Worm (Caenorhabditis elegans) whole organism, early embryonic: ENCODE data around the gene clec-251.
"Not testable (repeated sequence)": the region's sequence is repeated elsewhere in the genome, so short reads cannot be mapped to it uniquely, and the experiment has no call there.

Experiments used
- B0310.2 ChIP-seq: sonication (generic microtip); optimal IDR thresholded peaks from 2 replicates; lab custom pipeline; 2016; ENCODE audit warnings: mild to moderate bottlenecking, missing genetic modification characterization, missing compliant biosample characterization
- F13C5.2 ChIP-seq: sonication (generic microtip); optimal IDR thresholded peaks from 2 replicates; lab custom pipeline; 2017; ENCODE audit warnings: mild to moderate bottlenecking, missing genetic modification characterization, inconsistent platforms, missing compliant biosample characterization
- aly-1 ChIP-seq: sonication (generic microtip); optimal IDR thresholded peaks from 2 replicates; lab custom pipeline; 2016; ENCODE audit warnings: missing genetic modification characterization, missing compliant biosample characterization
- ama-1 ChIP-seq: fragments of 150-350 bp; optimal IDR thresholded peaks from 2 replicates; lab custom pipeline; 2014
- ceh-13 ChIP-seq: fragments of 200-800 bp; sonication (Bioruptor generic); optimal IDR thresholded peaks from 2 replicates; lab custom pipeline; 2018; ENCODE audit warnings: mild to moderate bottlenecking, missing genetic modification characterization, missing compliant biosample characterization
- ceh-36 ChIP-seq: sonication (generic microtip); optimal IDR thresholded peaks from 2 replicates; lab custom pipeline; 2016; ENCODE audit warnings: missing genetic modification characterization, inconsistent platforms, missing compliant biosample characterization
- ets-7 ChIP-seq: sonication (generic microtip); optimal IDR thresholded peaks from 2 replicates; lab custom pipeline; 2016; ENCODE audit warnings: missing genotype, missing genetic modification characterization, missing compliant biosample characterization
- flt-1 ChIP-seq: fragments of 200-800 bp; sonication (Bioruptor generic); IDR thresholded peaks from 2 replicates; pipeline ENCODE4 v1.3.6; 2022; ENCODE audit warnings: missing genetic modification characterization, missing compliant biosample characterization
- hmbx-1 ChIP-seq: sonication (generic microtip); optimal IDR thresholded peaks from 2 replicates; lab custom pipeline; 2016; ENCODE audit warnings: mild to moderate bottlenecking, missing genetic modification characterization, missing compliant biosample characterization
- hmg-4 ChIP-seq: fragments of 200-800 bp; sonication (Bioruptor generic); optimal IDR thresholded peaks from 2 replicates; lab custom pipeline; 2018; ENCODE audit warnings: mild to moderate bottlenecking, missing genetic modification characterization, missing compliant biosample characterization
- hnd-1 ChIP-seq: sonication (generic microtip); optimal IDR thresholded peaks from 2 replicates; lab custom pipeline; 2016; ENCODE audit warnings: missing genetic modification characterization, missing compliant biosample characterization
- pes-1 ChIP-seq: fragments of 200-800 bp; sonication (Bioruptor generic); IDR thresholded peaks from 2 replicates; pipeline ENCODE4 v1.3.6; 2022; ENCODE audit warnings: missing genetic modification reagents, missing genetic modification characterization, missing compliant biosample characterization
- scrt-1 ChIP-seq: fragments of 200-800 bp; sonication (Bioruptor generic); IDR thresholded peaks from 2 replicates; pipeline ENCODE4 v1.3.6; 2022; ENCODE audit warnings: missing genetic modification characterization, missing compliant biosample characterization
- sea-1 ChIP-seq: fragments of 200-800 bp; sonication (Bioruptor generic); conservative IDR thresholded peaks from 2 replicates; pipeline ENCODE4 v1.3.6; 2022; ENCODE audit warnings: missing genetic modification characterization, missing compliant biosample characterization
- tbx-11 ChIP-seq: fragments of 200-800 bp; sonication (Bioruptor generic); IDR thresholded peaks from 2 replicates; pipeline ENCODE4 v1.3.6; 2022; ENCODE audit warnings: missing genetic modification characterization, missing compliant biosample characterization
- tbx-37 ChIP-seq: fragments of 200-800 bp; sonication (Bioruptor generic); conservative IDR thresholded peaks from 2 replicates; pipeline ENCODE4 v1.3.6; 2022; ENCODE audit warnings: missing genetic modification reagents, missing genetic modification characterization, missing compliant biosample characterization
- tra-4 ChIP-seq: sonication (generic microtip); optimal IDR thresholded peaks from 2 replicates; lab custom pipeline; 2017; ENCODE audit warnings: missing genetic modification characterization, missing compliant biosample characterization

clec-251 gene

DNA sequence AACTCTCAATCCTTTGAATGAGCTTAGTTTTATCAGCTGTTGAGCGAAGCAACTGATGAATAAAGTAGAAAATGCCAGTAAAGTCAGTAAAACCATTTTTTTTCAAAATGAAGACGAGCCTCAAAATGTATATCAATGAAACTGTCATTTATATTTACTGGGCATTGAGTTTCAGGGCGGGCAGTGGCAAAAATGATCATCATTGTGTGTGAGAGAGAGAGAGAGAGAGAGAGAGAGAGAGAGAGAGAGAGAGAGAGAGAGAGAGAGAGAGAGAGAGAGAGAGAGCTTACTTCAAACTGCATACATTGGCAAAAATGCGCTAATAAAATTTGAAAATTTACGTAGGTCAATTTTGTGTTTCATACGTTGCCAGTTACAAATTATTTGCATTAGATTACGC is 13.4 kb upstream of the clec-251 start, which contains the start of gene F11D11.3:
Gene F11D11.3, minus strand, starts transcription at position 101 of the 400 bp plus-strand sequence.
- TF ChIP-seq B0310.2 (tag; lab: Kevin White, UChicago) (no peak), aly-1 (tag; lab: Kevin White, UChicago) (no peak), tbx-37 (GFP tag; lab: Robert Waterston, UW) (no peak), hnd-1 (tag; lab: Kevin White, UChicago) (no peak), tbx-11 (GFP tag; lab: Robert Waterston, UW) (no peak), hmg-4 (GFP tag; lab: Kevin White, UChicago) (no peak), scrt-1 (GFP tag; lab: Robert Waterston, UW) (no peak), F13C5.2 (tag; lab: Kevin White, UChicago) (no peak), tra-4 (tag; lab: Kevin White, UChicago) (no peak), pes-1 (no peak), hmbx-1 (tag; lab: Kevin White, UChicago) (no peak), ets-7 (no peak), ama-1 (no peak), ceh-36 (tag; lab: Kevin White, UChicago) (no peak), sea-1 (no peak)

- not testable (repeated sequence) for TF ChIP-seq tra-4 (tag; lab: Kevin White, UChicago); ets-7; ceh-36 (tag; lab: Kevin White, UChicago)
Observed at ce11 chrV:18754328-18754727, 7.5 kb upstream of the clec-251 start, which contains the start of gene clec-254. Gene clec-254, minus strand, starts transcription at chrV:18754428.

DNA sequence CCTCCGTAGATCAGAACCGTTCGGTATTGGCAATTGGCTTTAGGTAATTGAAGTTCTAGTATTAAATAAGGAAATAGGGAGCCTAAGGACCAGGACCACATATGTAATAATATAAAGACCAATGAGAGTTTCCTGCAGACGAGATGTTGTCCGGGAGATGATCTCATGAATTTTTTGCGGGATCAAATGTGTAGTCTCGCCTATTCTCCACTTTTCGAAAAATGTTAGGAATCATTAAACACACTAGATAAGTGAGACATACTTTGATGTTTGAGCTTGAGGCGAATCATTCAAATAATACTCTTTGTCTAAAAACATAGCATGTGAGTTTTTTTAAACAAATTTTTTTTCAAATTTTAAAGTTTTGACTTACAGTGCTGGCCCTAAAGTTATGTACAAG is 6.2 kb upstream of the clec-251 start, which contains the start of gene F11D11.6:
Gene F11D11.6, minus strand, starts transcription at position 101 of the 400 bp plus-strand sequence.
- no peak for TF ChIP-seq B0310.2 (tag; lab: Kevin White, UChicago)
- TF ChIP-seq aly-1 (tag; lab: Kevin White, UChicago): no peak
- no peak for TF ChIP-seq ama-1
- no peak for TF ChIP-seq flt-1 (GFP tag; lab: Robert Waterston, UW)
- TF ChIP-seq ceh-36 (tag; lab: Kevin White, UChicago): no peak
- TF ChIP-seq hmg-4 (GFP tag; lab: Kevin White, UChicago): no peak
- TF ChIP-seq tbx-11 (GFP tag; lab: Robert Waterston, UW): no peak
- TF ChIP-seq F13C5.2 (tag; lab: Kevin White, UChicago): no peak
- TF ChIP-seq ets-7: no peak
- TF ChIP-seq hmbx-1 (tag; lab: Kevin White, UChicago): no peak
- TF ChIP-seq tra-4 (tag; lab: Kevin White, UChicago): no peak
- no peak for TF ChIP-seq hnd-1 (tag; lab: Kevin White, UChicago)
- TF ChIP-seq tbx-37 (GFP tag; lab: Robert Waterston, UW): no peak
- TF ChIP-seq sea-1: no peak
- no peak for TF ChIP-seq ceh-13 (GFP tag; lab: Kevin White, UChicago)
- TF ChIP-seq pes-1: no peak
- TF ChIP-seq scrt-1 (GFP tag; lab: Robert Waterston, UW): no peak

DNA sequence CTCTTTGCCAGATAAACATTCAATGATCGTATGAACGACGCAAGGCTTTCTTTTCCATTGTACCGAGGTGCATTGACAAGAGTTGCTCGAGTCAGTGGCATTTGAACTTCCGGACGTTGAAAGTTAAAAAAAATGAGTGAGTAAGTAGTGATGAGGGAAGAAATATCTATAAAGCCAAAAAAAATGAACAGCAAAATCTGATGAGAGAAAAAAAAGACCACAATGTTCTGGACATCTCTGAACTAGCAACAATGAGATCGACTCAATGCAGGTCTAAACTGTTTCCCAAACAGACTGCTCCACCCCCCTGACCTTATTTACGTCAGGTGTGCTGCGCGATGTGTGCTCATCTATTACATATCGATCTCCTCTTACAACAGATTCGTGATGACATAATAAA is 3.7 kb upstream of the clec-251 start, which contains the start of the genes F11D11.21 and F11D11.12:
Gene F11D11.21, minus strand, starts transcription at position 101 of the 400 bp plus-strand sequence.
Gene F11D11.12, minus strand, starts transcription at position 238 of the 400 bp plus-strand sequence.
- TF ChIP-seq hmg-4 (GFP tag; lab: Kevin White, UChicago) (no peak), sea-1 (no peak), tbx-11 (GFP tag; lab: Robert Waterston, UW) (no peak), ceh-36 (tag; lab: Kevin White, UChicago) (no peak), ceh-13 (GFP tag; lab: Kevin White, UChicago) (no peak), pes-1 (no peak), ama-1 (no peak), tbx-37 (GFP tag; lab: Robert Waterston, UW) (no peak), ets-7 (no peak), B0310.2 (tag; lab: Kevin White, UChicago) (no peak), tra-4 (tag; lab: Kevin White, UChicago) (no peak)

ce11 chrV:18748726-18749125 is 1.9 kb upstream of the clec-251 start, which contains the start of gene clec-252:
Gene clec-252, minus strand, starts transcription at chrV:18748826.
- TF ChIP-seq tbx-37 (GFP tag; lab: Robert Waterston, UW) (no peak), ets-7 (no peak), ceh-36 (tag; lab: Kevin White, UChicago) (no peak), hmg-4 (GFP tag; lab: Kevin White, UChicago) (no peak), sea-1 (no peak), scrt-1 (GFP tag; lab: Robert Waterston, UW) (no peak), ama-1 (no peak), pes-1 (no peak), F13C5.2 (tag; lab: Kevin White, UChicago) (no peak), tra-4 (tag; lab: Kevin White, UChicago) (no peak), hmbx-1 (tag; lab: Kevin White, UChicago) (no peak), ceh-13 (GFP tag; lab: Kevin White, UChicago) (no peak)

ce11 chrV:18742108-18742507 is 4.7 kb downstream of the clec-251 start, which contains the start of gene clec-250:
Gene clec-250, minus strand, starts transcription at chrV:18742208.
- no peak for TF ChIP-seq sea-1
- no peak for TF ChIP-seq ama-1

- no peak for TF ChIP-seq hmbx-1 (tag; lab: Kevin White, UChicago)
- no peak for TF ChIP-seq sea-1
- TF ChIP-seq tbx-11 (GFP tag; lab: Robert Waterston, UW): no peak
- TF ChIP-seq ama-1: no peak
- no peak for TF ChIP-seq tra-4 (tag; lab: Kevin White, UChicago)
- no peak for TF ChIP-seq B0310.2 (tag; lab: Kevin White, UChicago)
- TF ChIP-seq scrt-1 (GFP tag; lab: Robert Waterston, UW): no peak
- TF ChIP-seq pes-1: no peak
- no peak for TF ChIP-seq aly-1 (tag; lab: Kevin White, UChicago)
- TF ChIP-seq ceh-13 (GFP tag; lab: Kevin White, UChicago): no peak
Observed at ce11 chrV:18737646-18738045, 9.1 kb downstream of the clec-251 start.

DNA sequence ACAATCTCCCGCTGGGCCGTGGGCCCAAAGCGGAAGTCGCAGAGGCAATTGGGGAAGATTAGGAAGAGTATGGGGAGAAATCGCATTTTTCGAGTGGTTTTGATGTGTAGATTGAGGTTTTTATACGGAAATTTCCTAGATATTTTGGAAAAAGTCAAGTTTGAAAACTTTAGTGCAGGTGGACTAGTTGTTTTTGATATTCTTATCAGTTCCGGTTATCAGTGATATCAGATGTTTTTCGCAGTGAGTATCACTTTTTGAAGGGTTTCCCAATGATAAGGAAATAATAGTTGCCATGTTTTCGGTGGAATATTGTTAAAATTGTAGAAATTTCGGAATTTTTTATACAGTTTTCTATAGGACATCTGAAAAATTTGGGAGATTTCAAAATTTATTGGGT is 12.4 kb downstream of the clec-251 start, which contains the start of gene scl-20:
Gene scl-20, minus strand, starts transcription at position 101 of the 400 bp plus-strand sequence.
- no peak for TF ChIP-seq hmbx-1 (tag; lab: Kevin White, UChicago)
- no peak for TF ChIP-seq hmg-4 (GFP tag; lab: Kevin White, UChicago)
- no peak for TF ChIP-seq ets-7
- TF ChIP-seq scrt-1 (GFP tag; lab: Robert Waterston, UW): no peak
- TF ChIP-seq tra-4 (tag; lab: Kevin White, UChicago): no peak
- TF ChIP-seq hnd-1 (tag; lab: Kevin White, UChicago): no peak
- TF ChIP-seq sea-1: no peak
- no peak for TF ChIP-seq B0310.2 (tag; lab: Kevin White, UChicago)
- TF ChIP-seq ceh-13 (GFP tag; lab: Kevin White, UChicago): no peak
- TF ChIP-seq pes-1: no peak
- TF ChIP-seq aly-1 (tag; lab: Kevin White, UChicago): no peak
- no peak for TF ChIP-seq ama-1
- TF ChIP-seq ceh-36 (tag; lab: Kevin White, UChicago): no peak
- TF ChIP-seq F13C5.2 (tag; lab: Kevin White, UChicago): no peak
- TF ChIP-seq tbx-11 (GFP tag; lab: Robert Waterston, UW): no peak
- no peak for TF ChIP-seq tbx-37 (GFP tag; lab: Robert Waterston, UW)
- no peak for TF ChIP-seq flt-1 (GFP tag; lab: Robert Waterston, UW)
